Worm (Caenorhabditis elegans): ENCODE results near the gene C14E2.11.

ce11 chrX:1811436-1811835 lies 10.2 kb downstream of the C14E2.11 start, which contains the start of gene C14E2.3:
- TF ChIP-seq nhr-11 (tag; optimal IDR thresholded peaks at IDR 0.05) (no peak), C16A3.4 (tag; optimal IDR thresholded peaks at IDR 0.05) (no peak), blmp-1 (tag; optimal IDR thresholded peaks at IDR 0.05) (no peak), efl-1 (optimal IDR thresholded peaks at IDR 0.05) (no peak), efl-1 (GFP tag; optimal IDR thresholded peaks at IDR 0.05 in 1 of 2) (no peak), fkh-10 (GFP tag; optimal IDR thresholded peaks at IDR 0.05) (no peak)
